Fruit fly (Drosophila melanogaster) whole organism, embryonic: ENCODE results near the gene CG15725.

Experiments used
- Gug ChIP-seq: fragments of 200-800 bp; sonication (Bioruptor generic); IDR thresholded peaks from 4 replicates; pipeline ENCODE4 v1.3.6; 2022; ENCODE audit warnings: missing biosample characterization, missing genetic modification characterization
- ato ChIP-seq: fragments of 200-800 bp; sonication (Bioruptor generic); IDR thresholded peaks from 2 replicates; pipeline ENCODE4 v1.3.6; 2022; ENCODE audit warnings: missing biosample characterization, missing genetic modification characterization; ENCODE audit not compliant: partially characterized antibody
- psq ChIP-seq: fragments of 200-800 bp; sonication (Bioruptor generic); optimal IDR thresholded peaks from 2 replicates; lab custom pipeline; 2017; ENCODE audit warnings: missing biosample characterization, missing genetic modification characterization

DNA sequence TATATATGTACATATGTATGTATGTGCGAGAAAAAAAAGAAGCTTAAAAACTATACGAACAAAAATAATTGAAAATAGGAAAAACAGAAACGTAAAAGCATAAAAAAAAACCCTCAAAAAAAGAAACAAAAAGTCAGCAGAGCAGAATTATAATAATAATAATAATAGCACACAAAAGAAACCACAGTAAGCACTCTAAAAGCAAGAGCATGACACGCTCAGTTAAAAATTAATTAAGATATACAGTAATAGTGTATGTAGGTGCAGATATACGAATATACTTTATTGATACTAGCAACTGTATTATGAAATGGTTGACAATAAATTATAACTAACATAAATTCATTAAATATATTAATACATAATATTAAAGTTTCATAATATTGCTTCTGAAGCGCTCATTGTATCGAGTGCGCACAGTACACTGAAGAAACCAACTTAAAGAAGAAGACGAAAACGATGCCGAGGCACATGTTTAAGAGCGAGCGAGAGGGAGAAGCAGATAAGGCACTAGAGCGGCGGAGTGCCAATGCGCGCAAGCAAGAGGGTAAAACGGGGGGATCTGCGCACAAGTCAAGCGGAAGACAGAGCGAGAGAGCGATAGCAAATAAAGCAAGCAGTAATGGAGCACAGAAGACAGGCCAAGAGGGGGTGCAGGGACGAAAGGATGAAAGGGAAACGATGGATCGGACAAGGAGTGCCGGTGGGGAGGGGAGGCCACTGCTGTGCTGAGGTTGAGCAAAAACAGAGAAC is 29.2 kb downstream of the CG15725 start:
- TF ChIP-seq ato (GFP tag; lab: Robert Waterston, UW): no peak
- peak; percentile 89 for TF ChIP-seq psq
- peak; percentile 60; the same call in 3 of the 4 replicates for TF ChIP-seq Gug (GFP tag; lab: Robert Waterston, UW)
